Worm (Caenorhabditis elegans) whole organism, early embryonic: ENCODE data around the gene lin-14.

ENCODE experiments used
- F13C5.2 ChIP-seq: sonication (generic microtip); optimal IDR thresholded peaks from 2 replicates; lab custom pipeline; 2017; ENCODE audit warnings: mild to moderate bottlenecking, missing genetic modification characterization, inconsistent platforms, missing compliant biosample characterization
- ama-1 ChIP-seq: fragments of 150-350 bp; optimal IDR thresholded peaks from 2 replicates; lab custom pipeline; 2014
- ceh-36 ChIP-seq: sonication (generic microtip); optimal IDR thresholded peaks from 2 replicates; lab custom pipeline; 2016; ENCODE audit warnings: missing genetic modification characterization, inconsistent platforms, missing compliant biosample characterization
- hmg-4 ChIP-seq: fragments of 200-800 bp; sonication (Bioruptor generic); optimal IDR thresholded peaks from 2 replicates; lab custom pipeline; 2018; ENCODE audit warnings: mild to moderate bottlenecking, missing genetic modification characterization, missing compliant biosample characterization
- sea-1 ChIP-seq: fragments of 200-800 bp; sonication (Bioruptor generic); conservative IDR thresholded peaks from 2 replicates; pipeline ENCODE4 v1.3.6; 2022; ENCODE audit warnings: missing genetic modification characterization, missing compliant biosample characterization

DNA sequence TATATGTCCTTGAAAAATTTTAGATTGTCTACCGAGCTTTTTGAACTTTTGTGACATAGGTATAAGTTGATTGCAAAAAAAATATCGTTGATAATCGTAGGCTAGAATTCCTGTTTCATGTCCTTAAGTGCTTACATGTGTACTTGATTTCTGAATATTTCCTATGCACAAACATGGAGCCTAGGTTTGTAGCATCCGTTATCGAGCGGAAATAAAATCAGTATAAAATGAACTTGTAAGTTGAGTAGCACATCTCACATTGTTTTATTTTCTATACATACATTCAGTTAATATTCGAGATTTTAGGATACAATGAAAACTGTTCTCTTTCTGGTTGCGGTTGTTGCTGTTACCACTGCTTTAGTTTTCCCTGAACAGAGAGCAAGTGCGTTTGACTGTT lies 22.1 kb downstream of the lin-14 start, which contains the start of gene spp-9:
- no peak for TF ChIP-seq F13C5.2
- no peak for TF ChIP-seq sea-1 (GFP tag; lab: Robert Waterston, UW)
- TF ChIP-seq ama-1 (lab: Kevin White, UChicago): no peak
- TF ChIP-seq hmg-4 (GFP tag; lab: Kevin White, UChicago): no peak
- TF ChIP-seq ceh-36 (tag; lab: Kevin White, UChicago): no peak
